Worm (Caenorhabditis elegans): Measurements from ENCODE around the gene ipla-7.

DNA sequence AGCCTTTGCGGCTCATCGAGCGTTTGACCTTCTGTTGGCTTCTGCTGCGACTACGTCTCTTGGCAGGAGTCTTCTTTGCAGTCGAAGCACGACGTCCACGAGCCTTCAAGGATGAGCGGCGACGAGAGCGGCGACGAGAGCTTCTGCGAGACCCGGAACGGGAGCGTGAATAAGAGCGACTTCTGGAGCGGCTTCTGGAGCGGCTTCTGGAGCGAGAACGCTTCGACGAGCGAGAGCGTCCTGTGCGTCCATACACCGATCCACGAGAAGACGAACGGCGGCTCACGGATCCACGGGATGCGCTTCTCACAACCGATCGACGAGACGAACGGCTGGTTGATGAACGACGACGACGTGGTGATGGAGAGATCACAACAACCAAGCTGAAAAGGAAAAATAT is 48.2 kb upstream of the ipla-7 start:
- TF ChIP-seq ztf-4 (tag; optimal IDR thresholded peaks at IDR 0.05): no peak
- TF ChIP-seq skn-1 (tag; optimal IDR thresholded peaks at IDR 0.05): no peak
- no peak for TF ChIP-seq peb-1 (tag; optimal IDR thresholded peaks at IDR 0.05)
- no peak for TF ChIP-seq unc-55 (GFP tag; optimal IDR thresholded peaks at IDR 0.05)
- no peak for TF ChIP-seq sma-9 (GFP tag; optimal IDR thresholded peaks at IDR 0.05)
- no peak for TF ChIP-seq sma-9 (tag; optimal IDR thresholded peaks at IDR 0.05)
- TF ChIP-seq nhr-11 (tag; optimal IDR thresholded peaks at IDR 0.05): no peak
- no peak for TF ChIP-seq elt-1 (tag; optimal IDR thresholded peaks at IDR 0.05)
- TF ChIP-seq ztf-1 (GFP tag; conservative IDR thresholded peaks at IDR 0.05): no peak
